Worm (Caenorhabditis elegans): ENCODE measurements around the gene fntb-1.

- TF ChIP-seq nhr-11 (tag; optimal IDR thresholded peaks at IDR 0.05) (no peak), ceh-45 (GFP tag; IDR thresholded peaks at IDR 0.05) (no peak), nfya-1 (tag; optimal IDR thresholded peaks at IDR 0.05) (no peak)
Measured at ce11 chrV:14422317-14422716, 25.1 kb upstream of the fntb-1 start, which contains the start of gene pas-1.
